Fruit fly (Drosophila melanogaster) S2 (cell line): ENCODE data around the gene CG17777.

Experiments used
- CG8478 ChIP-seq: fragments of >200 bp; optimal IDR thresholded peaks from 2 replicates; lab custom pipeline; 2018
- CTCF ChIP-seq, 2 experiments: fragments of >200 bp; optimal IDR thresholded peaks; 2 replicates each; lab custom pipeline; 2018

dm6 chrX:2213759-2214406 is 27.2 kb downstream of the CG17777 start, which contains the start of gene SmydA-8:
- no peak for TF ChIP-seq CG8478 (lab: Kevin White, UChicago)
- no peak for TF ChIP-seq CTCF (optimal IDR thresholded peaks at IDR 0.05; lab: Kevin White, UChicago)
